Worm (Caenorhabditis elegans): ENCODE results near the gene fbxa-165.

DNA sequence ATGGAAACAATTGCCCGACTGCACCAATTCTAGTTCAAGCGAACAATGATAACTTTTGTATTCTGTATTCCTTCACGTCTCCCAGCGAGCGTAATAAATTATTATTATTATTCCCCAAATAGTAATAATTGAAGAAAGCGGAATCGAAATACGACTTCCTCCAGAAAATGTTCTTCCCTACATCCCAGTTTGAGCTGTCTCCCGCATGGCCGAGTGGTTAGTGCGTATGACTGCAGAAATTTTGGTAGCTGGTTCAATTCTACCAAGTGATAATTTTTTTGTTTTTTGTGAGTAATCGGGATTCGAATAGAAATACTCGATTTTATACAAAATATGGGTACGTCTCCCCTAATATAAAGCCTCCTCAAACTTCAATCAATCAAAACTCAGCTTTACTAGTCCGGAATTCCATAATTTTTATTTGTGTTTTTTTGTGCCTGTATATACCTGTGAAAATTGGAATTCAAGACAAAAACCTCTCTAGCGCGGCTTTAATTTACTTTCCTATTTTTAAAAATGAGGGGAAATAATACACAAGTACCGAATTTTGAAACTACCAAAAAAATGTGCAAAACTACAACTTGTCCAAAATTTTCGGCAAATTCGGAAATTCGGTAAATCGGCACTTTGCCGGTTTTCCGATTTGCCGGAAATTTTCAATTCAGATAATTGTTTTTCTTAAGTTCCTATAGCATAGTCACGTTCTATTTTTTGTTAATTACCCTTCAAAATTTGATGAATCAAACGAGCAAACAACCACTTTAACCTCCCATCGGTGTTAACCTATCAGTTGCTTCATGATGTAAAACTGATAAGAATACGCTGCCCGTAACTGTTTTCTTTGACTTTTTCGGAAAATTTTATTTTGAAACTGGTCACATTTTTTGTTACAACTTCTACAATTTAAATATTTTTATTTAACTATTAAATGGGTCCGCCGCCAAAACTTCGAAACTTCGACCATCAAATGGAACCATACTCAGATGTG lies 18.9 kb downstream of the fbxa-165 start, which contains the start of gene bath-46:
- TF ChIP-seq rnt-1 (tag; optimal IDR thresholded peaks at IDR 0.05) = no peak
- no peak for TF ChIP-seq mec-3 (tag; optimal IDR thresholded peaks at IDR 0.05; ENCODE audit: borderline replicate concordance)
- no peak for TF ChIP-seq ceh-9 (tag; optimal IDR thresholded peaks at IDR 0.05)
- TF ChIP-seq sox-4 (tag; optimal IDR thresholded peaks at IDR 0.05) = no peak
- no peak for TF ChIP-seq C38D4.7 (GFP tag; optimal IDR thresholded peaks at IDR 0.05)
- TF ChIP-seq pha-4 (tag; optimal IDR thresholded peaks at IDR 0.05) = no peak
- TF ChIP-seq sox-2 (GFP tag; IDR thresholded peaks at IDR 0.05) = no peak
- TF ChIP-seq nhr-11 (tag; optimal IDR thresholded peaks at IDR 0.05) = no peak

Measured in whole organism, late embryonic.